Worm (Caenorhabditis elegans) whole organism, L3 larva: ENCODE results near the gene nyn-3.

Experiments
- ZK546.5 ChIP-seq: sonication (generic microtip); optimal IDR thresholded peaks from 2 replicates; lab custom pipeline; 2017; ENCODE audit warnings: missing biosample characterization, missing genetic modification characterization
- ama-1 ChIP-seq: fragments of 150-350 bp; optimal IDR thresholded peaks from 2 replicates; lab custom pipeline; 2018
- elt-1 ChIP-seq: fragments of 150-350 bp; optimal IDR thresholded peaks from 2 replicates; lab custom pipeline; 2014; ENCODE audit warnings: missing biosample characterization, missing genetic modification characterization
- fos-1 ChIP-seq: fragments of 150-350 bp; optimal IDR thresholded peaks from 2 replicates; lab custom pipeline; 2014; ENCODE audit warnings: missing biosample characterization, missing genetic modification characterization
- nhr-23 ChIP-seq: fragments of 150-350 bp; optimal IDR thresholded peaks from 2 replicates; lab custom pipeline; 2014; ENCODE audit warnings: missing biosample characterization, missing genetic modification reagents, missing genetic modification characterization
- nhr-25 ChIP-seq: sonication (generic microtip); optimal IDR thresholded peaks from 2 replicates; lab custom pipeline; 2017; ENCODE audit warnings: missing biosample characterization, missing genetic modification characterization
- unc-39 ChIP-seq: sonication (generic microtip); optimal IDR thresholded peaks from 4 replicates; lab custom pipeline; 2017; ENCODE audit warnings: missing biosample characterization, missing genetic modification characterization
- ztf-11 ChIP-seq: fragments of 150-350 bp; optimal IDR thresholded peaks from 2 replicates; lab custom pipeline; 2014; ENCODE audit warnings: missing biosample characterization, missing genetic modification characterization

DNA sequence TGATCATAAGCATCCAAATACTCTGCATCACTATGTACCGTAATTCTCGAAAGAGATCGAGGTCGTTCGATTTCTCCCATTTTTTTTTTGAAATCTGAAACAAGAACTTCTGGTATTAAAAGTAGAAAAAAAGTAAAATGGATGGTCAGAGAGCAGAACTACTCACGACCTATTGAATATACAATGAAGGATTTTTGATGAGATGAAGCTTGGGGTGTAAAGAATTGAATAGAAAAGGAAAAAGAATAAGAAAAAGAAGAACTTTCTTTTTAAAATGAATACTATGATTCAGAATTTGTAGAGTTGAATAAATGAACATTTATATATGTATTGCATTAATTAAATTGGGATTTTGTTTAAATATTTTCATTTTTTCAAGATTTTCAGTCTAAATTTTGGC is 41.5 kb upstream of the nyn-3 start, which contains the start of gene ttc-39B:
- TF ChIP-seq ama-1 (lab: Kevin White, UChicago) = no peak
- TF ChIP-seq fos-1 = no peak
- no peak for TF ChIP-seq nhr-23
- TF ChIP-seq nhr-25 (tag; lab: Kevin White, UChicago) = no peak
- no peak for TF ChIP-seq ztf-11
- TF ChIP-seq ZK546.5 = no peak
- no peak for TF ChIP-seq elt-1 (tag; lab: Kevin White, UChicago)
- no peak for TF ChIP-seq unc-39 (tag; lab: Kevin White, UChicago)
